Worm (Caenorhabditis elegans) whole organism, late embryonic: Measurements from ENCODE around the gene F21D9.3.

Source experiments
- C08G9.2 ChIP-seq: sonication (generic microtip); optimal IDR thresholded peaks from 2 replicates; lab custom pipeline; 2016; ENCODE audit warnings: mild to moderate bottlenecking, missing genetic modification characterization, moderate library complexity, missing compliant biosample characterization
- F13H6.1 ChIP-seq: sonication (generic microtip); optimal IDR thresholded peaks from 2 replicates; lab custom pipeline; 2016; ENCODE audit warnings: missing genetic modification characterization, missing compliant biosample characterization
- K02D7.2 ChIP-seq: sonication (generic microtip); optimal IDR thresholded peaks from 2 replicates; lab custom pipeline; 2017; ENCODE audit warnings: mild to moderate bottlenecking, missing genetic modification characterization, missing compliant biosample characterization
- K09A11.1 ChIP-seq: sonication (generic microtip); optimal IDR thresholded peaks from 2 replicates; lab custom pipeline; 2017; ENCODE audit warnings: antibody characterized with exemption, mild to moderate bottlenecking, missing genetic modification characterization, missing compliant biosample characterization; ENCODE audit not compliant: insufficient read depth
- T23F11.4 ChIP-seq: fragments of 200-800 bp; sonication (Bioruptor generic); optimal IDR thresholded peaks from 2 replicates; lab custom pipeline; 2018; ENCODE audit warnings: mild to moderate bottlenecking, missing genetic modification characterization, missing compliant biosample characterization
- Y22D7AL.16 ChIP-seq: sonication (generic microtip); optimal IDR thresholded peaks from 2 replicates; lab custom pipeline; 2016; ENCODE audit warnings: missing genetic modification characterization, missing compliant biosample characterization
- ahr-1 ChIP-seq: sonication (generic microtip); optimal IDR thresholded peaks from 2 replicates; lab custom pipeline; 2016; ENCODE audit warnings: missing genetic modification characterization, missing compliant biosample characterization
- ceh-14 ChIP-seq: sonication (generic microtip); optimal IDR thresholded peaks from 2 replicates; lab custom pipeline; 2016; ENCODE audit warnings: missing genotype, missing genetic modification characterization, missing compliant biosample characterization
- ceh-2 ChIP-seq: sonication (generic microtip); optimal IDR thresholded peaks from 2 replicates; lab custom pipeline; 2016; ENCODE audit warnings: missing genotype, missing genetic modification characterization, missing compliant biosample characterization
- ceh-22 ChIP-seq: sonication (generic microtip); optimal IDR thresholded peaks from 2 replicates; lab custom pipeline; 2017; ENCODE audit warnings: missing biosample characterization, missing genetic modification characterization
- ceh-24 ChIP-seq: sonication (generic microtip); optimal IDR thresholded peaks from 2 replicates; lab custom pipeline; 2016; ENCODE audit warnings: mild to moderate bottlenecking, missing genetic modification characterization, missing compliant biosample characterization
- ceh-48 ChIP-seq: sonication (generic microtip); optimal IDR thresholded peaks from 2 replicates; lab custom pipeline; 2016; ENCODE audit warnings: missing genetic modification characterization, inconsistent platforms, missing compliant biosample characterization
- ceh-6 ChIP-seq: fragments of 200-800 bp; sonication (Bioruptor generic); optimal IDR thresholded peaks from 2 replicates; lab custom pipeline; 2018; ENCODE audit warnings: mild to moderate bottlenecking, missing genetic modification characterization, missing compliant biosample characterization
- ceh-9 ChIP-seq: sonication (generic microtip); optimal IDR thresholded peaks from 2 replicates; lab custom pipeline; 2016; ENCODE audit warnings: mild to moderate bottlenecking, missing genetic modification characterization, inconsistent platforms, missing compliant biosample characterization
- dmd-4 ChIP-seq: sonication (generic microtip); optimal IDR thresholded peaks from 2 replicates; lab custom pipeline; 2016; ENCODE audit warnings: borderline replicate concordance, missing genetic modification characterization, missing compliant biosample characterization
- elt-4 ChIP-seq: sonication (generic microtip); optimal IDR thresholded peaks from 2 replicates; lab custom pipeline; 2016; ENCODE audit warnings: missing genetic modification characterization, missing compliant biosample characterization
- fax-1 ChIP-seq: sonication (generic microtip); optimal IDR thresholded peaks from 2 replicates; lab custom pipeline; 2016; ENCODE audit warnings: missing genotype, missing genetic modification characterization, missing compliant biosample characterization
- fkh-10 ChIP-seq: fragments of 150-350 bp; optimal IDR thresholded peaks from 2 replicates; lab custom pipeline; 2014; ENCODE audit warnings: missing biosample characterization, missing genetic modification reagents, missing genetic modification characterization
- gmeb-2 ChIP-seq: sonication (generic microtip); optimal IDR thresholded peaks from 2 replicates; lab custom pipeline; 2016; ENCODE audit warnings: missing genetic modification characterization, inconsistent platforms, missing compliant biosample characterization
- hlh-15 ChIP-seq: sonication (generic microtip); optimal IDR thresholded peaks from 2 replicates; lab custom pipeline; 2016; ENCODE audit warnings: missing genetic modification characterization, missing compliant biosample characterization
- hlh-30 ChIP-seq: sonication (generic microtip); optimal IDR thresholded peaks from 2 replicates; lab custom pipeline; 2017; ENCODE audit warnings: antibody characterized with exemption, missing genetic modification characterization, missing compliant biosample characterization; ENCODE audit not compliant: insufficient read depth
- hlh-6 ChIP-seq: sonication (generic microtip); optimal IDR thresholded peaks from 2 replicates; lab custom pipeline; 2016; ENCODE audit warnings: missing genotype, missing genetic modification characterization, missing compliant biosample characterization
- hlh-8 ChIP-seq: sonication (generic microtip); optimal IDR thresholded peaks from 2 replicates; lab custom pipeline; 2016; ENCODE audit warnings: missing genotype, missing genetic modification characterization, missing compliant biosample characterization
- mec-3 ChIP-seq: sonication (generic microtip); optimal IDR thresholded peaks from 2 replicates; lab custom pipeline; 2016; ENCODE audit warnings: borderline replicate concordance, missing genetic modification characterization, missing compliant biosample characterization
- nhr-232 ChIP-seq: sonication (generic microtip); optimal IDR thresholded peaks from 2 replicates; lab custom pipeline; 2016; ENCODE audit warnings: missing genetic modification characterization, missing compliant biosample characterization
- npax-4 ChIP-seq: sonication (generic microtip); optimal IDR thresholded peaks from 2 replicates; lab custom pipeline; 2016; ENCODE audit warnings: missing genetic modification characterization, missing compliant biosample characterization
- odd-2 ChIP-seq: sonication (generic microtip); optimal IDR thresholded peaks from 2 replicates; lab custom pipeline; 2017; ENCODE audit warnings: antibody characterized with exemption, mild to moderate bottlenecking, missing genetic modification characterization, missing compliant biosample characterization
- pha-4 ChIP-seq: fragments of 150-350 bp; optimal IDR thresholded peaks from 2 replicates; lab custom pipeline; 2018; ENCODE audit warnings: missing biosample characterization, missing genetic modification reagents, missing genetic modification characterization
- pros-1 ChIP-seq: fragments of 150-350 bp; optimal IDR thresholded peaks from 2 replicates; lab custom pipeline; 2014; ENCODE audit warnings: missing biosample characterization, missing genetic modification reagents, missing genetic modification characterization
- ref-2 ChIP-seq: sonication (generic microtip); optimal IDR thresholded peaks from 2 replicates; lab custom pipeline; 2016; ENCODE audit warnings: missing genetic modification characterization, missing compliant biosample characterization
- rnt-1 ChIP-seq: sonication (generic microtip); optimal IDR thresholded peaks from 2 replicates; lab custom pipeline; 2016; ENCODE audit warnings: missing genetic modification characterization, missing compliant biosample characterization
- sdc-2 ChIP-seq: sonication (generic microtip); optimal IDR thresholded peaks from 2 replicates; lab custom pipeline; 2016; ENCODE audit warnings: missing genotype, missing genetic modification characterization, missing compliant biosample characterization
- sox-2 ChIP-seq: fragments of 200-800 bp; sonication (Bioruptor generic); IDR thresholded peaks from 2 replicates; pipeline ENCODE4 v1.3.6; 2022; ENCODE audit warnings: missing genetic modification reagents, missing genetic modification characterization, missing compliant biosample characterization
- sox-4 ChIP-seq: sonication (generic microtip); optimal IDR thresholded peaks from 2 replicates; lab custom pipeline; 2017; ENCODE audit warnings: mild to moderate bottlenecking, missing genetic modification characterization, inconsistent platforms, missing compliant biosample characterization
- syd-9 ChIP-seq: sonication (generic microtip); optimal IDR thresholded peaks from 2 replicates; lab custom pipeline; 2016; ENCODE audit warnings: mild to moderate bottlenecking, missing genetic modification characterization, moderate library complexity, missing compliant biosample characterization
- ttx-3 ChIP-seq: sonication (generic microtip); optimal IDR thresholded peaks from 2 replicates; lab custom pipeline; 2016; ENCODE audit warnings: missing genetic modification reagents, missing genetic modification characterization, missing compliant biosample characterization
- unc-3 ChIP-seq, 2 experiments: fragments of 200-800 bp in 1 of 2; sonication (Bioruptor generic) in 1 of 2; sonication (generic microtip) in 1 of 2; conservative IDR thresholded peaks in 1 of 2; optimal IDR thresholded peaks in 1 of 2; 2 replicates each; pipeline versions ENCODE4 v1.3.6 to Lab custom; 2016 to 2022; ENCODE audit warnings: missing compliant biosample characterization in 2 of 2, missing genetic modification characterization in 2 of 2, missing genetic modification reagents in 1 of 2
- unc-42 ChIP-seq: sonication (generic microtip); optimal IDR thresholded peaks from 2 replicates; lab custom pipeline; 2016; ENCODE audit warnings: missing genotype, missing genetic modification characterization, missing compliant biosample characterization
- unc-55 ChIP-seq: sonication (generic microtip); optimal IDR thresholded peaks from 2 replicates; lab custom pipeline; 2017; ENCODE audit warnings: missing biosample characterization, missing genetic modification reagents, missing genetic modification characterization
- unc-86 ChIP-seq: sonication (generic microtip); optimal IDR thresholded peaks from 2 replicates; lab custom pipeline; 2016; ENCODE audit warnings: missing genetic modification characterization, missing compliant biosample characterization
- zip-5 ChIP-seq: sonication (generic microtip); optimal IDR thresholded peaks from 2 replicates; lab custom pipeline; 2016; ENCODE audit warnings: missing genetic modification characterization, missing compliant biosample characterization

The F21D9.3 gene

ce11 chrV:19257653-19258052 lies at the start of gene F21D9.3:
TSS of gene F21D9.3 (minus strand) at chrV:19257753.
- no peak for TF ChIP-seq ceh-22
- no peak for TF ChIP-seq T23F11.4 (GFP tag; lab: Kevin White, UChicago)

- TF ChIP-seq K09A11.1 (tag; lab: Kevin White, UChicago) (no peak), nhr-232 (no peak), zip-5 (tag; lab: Kevin White, UChicago) (no peak), T23F11.4 (GFP tag; lab: Kevin White, UChicago) (no peak)
These were observed 49.4 kb upstream of the F21D9.3 start, which contains the start of gene F55C9.15 for ce11 chrV:19306906-19307305. TSS of gene F55C9.15 (minus strand) at chrV:19307006.

ce11 chrV:19303589-19304174 lies 46.1 kb upstream of the F21D9.3 start, which contains the start of the genes fbxb-63 and fbxb-61:
TSS of gene fbxb-63 (minus strand) at chrV:19303730.
TSS of gene fbxb-61 (plus strand) at chrV:19304124.
- no peak for TF ChIP-seq gmeb-2 (tag; lab: Kevin White, UChicago)
- TF ChIP-seq ceh-14: no peak
- TF ChIP-seq dmd-4 (tag; lab: Kevin White, UChicago): no peak
- TF ChIP-seq unc-55: no peak
- no peak for TF ChIP-seq pros-1

DNA sequence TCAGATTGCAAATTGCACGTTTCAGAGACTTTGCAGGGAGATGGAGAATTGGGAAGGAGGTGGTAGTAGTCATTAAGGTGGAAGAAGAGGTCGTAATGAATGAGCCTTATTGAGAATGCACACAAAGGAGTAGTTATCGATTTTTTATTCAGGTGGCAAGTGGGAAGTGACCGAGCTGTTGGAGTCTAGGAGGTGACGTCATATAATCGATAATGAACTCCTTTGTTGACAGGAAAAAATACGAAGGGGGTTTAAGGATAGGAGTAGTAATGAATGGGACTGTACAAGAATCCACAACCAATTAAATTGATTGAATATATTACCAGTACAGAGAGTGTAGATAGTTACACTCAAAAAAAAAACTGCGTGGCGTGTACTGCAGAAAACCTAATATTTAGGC lies 44.4 kb upstream of the F21D9.3 start, which contains the start of gene fbxb-62:
TSS of gene fbxb-62 (minus strand) at position 101 of the 400 bp plus-strand sequence.
- TF ChIP-seq ref-2 (tag; lab: Kevin White, UChicago) (no peak), sox-4 (no peak), ceh-9 (tag; lab: Kevin White, UChicago) (no peak), unc-3 (GFP tag; conservative IDR thresholded peaks at IDR 0.05; lab: Robert Waterston, UW) (no peak), unc-3 (tag; optimal IDR thresholded peaks at IDR 0.05; lab: Kevin White, UChicago) (no peak), syd-9 (tag; lab: Kevin White, UChicago) (no peak), unc-86 (no peak), hlh-30 (no peak), F13H6.1 (tag; lab: Kevin White, UChicago) (no peak), mec-3 (tag; lab: Kevin White, UChicago) (no peak)

DNA sequence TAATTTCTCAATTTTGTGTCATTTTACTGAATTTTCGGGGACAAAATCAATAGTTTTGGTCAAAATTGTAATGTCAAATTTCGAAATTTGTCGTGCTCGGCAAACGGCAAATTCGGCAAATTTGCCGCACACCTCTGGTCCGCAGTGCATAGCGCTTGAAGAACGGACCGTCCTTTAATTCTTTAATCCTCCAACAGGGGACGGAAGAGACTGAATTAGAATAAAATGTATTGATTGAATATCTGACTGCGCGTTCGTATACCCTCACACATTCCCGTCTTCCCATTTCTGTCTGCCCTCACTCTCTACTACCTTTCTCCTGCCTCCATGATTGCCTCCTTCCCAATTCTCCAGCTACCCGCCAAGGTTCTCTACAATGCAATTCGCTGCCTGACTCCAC lies 41.7 kb upstream of the F21D9.3 start, which contains the start of gene F55C9.14:
TSS of gene F55C9.14 (plus strand) at position 301 of the 400 bp plus-strand sequence.
- TF ChIP-seq ceh-24 (tag; lab: Kevin White, UChicago): no peak
- TF ChIP-seq K02D7.2 (tag; lab: Kevin White, UChicago): no peak
- TF ChIP-seq ceh-9 (tag; lab: Kevin White, UChicago): no peak
- no peak for TF ChIP-seq ceh-48 (tag; lab: Kevin White, UChicago)
- no peak for TF ChIP-seq odd-2 (tag; lab: Kevin White, UChicago)
- no peak for TF ChIP-seq pros-1
- TF ChIP-seq Y22D7AL.16 (tag; lab: Kevin White, UChicago): no peak
- no peak for TF ChIP-seq rnt-1 (tag; lab: Kevin White, UChicago)
- TF ChIP-seq fkh-10 (GFP tag; lab: Kevin White, UChicago): no peak
- TF ChIP-seq elt-4 (tag; lab: Kevin White, UChicago): no peak
- no peak for TF ChIP-seq ceh-6
- TF ChIP-seq F13H6.1 (tag; lab: Kevin White, UChicago): no peak
- no peak for TF ChIP-seq ceh-2 (tag; lab: Kevin White, UChicago)
- TF ChIP-seq ceh-14: no peak

DNA sequence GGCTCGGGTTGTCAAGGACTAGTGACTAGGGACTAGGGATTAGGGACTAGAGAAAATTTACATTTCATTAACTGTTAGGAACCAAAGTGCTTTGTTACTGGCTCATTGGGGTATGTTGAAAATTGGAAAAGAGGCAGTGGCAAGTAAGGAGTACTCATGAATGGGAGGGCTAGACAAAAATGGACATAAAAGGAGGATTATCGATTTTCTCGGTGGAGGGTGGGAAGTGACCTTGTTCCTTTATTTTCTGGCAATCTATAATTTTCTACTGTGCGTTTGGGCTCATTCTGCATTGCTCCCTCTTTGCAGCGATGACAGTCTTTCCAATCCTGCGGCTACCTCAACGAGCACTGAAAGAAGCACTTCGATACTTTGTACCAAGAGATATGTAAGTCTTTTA lies 40.0 kb upstream of the F21D9.3 start, which contains the start of gene fbxb-60:
TSS of gene fbxb-60 (plus strand) at position 301 of the 400 bp plus-strand sequence.
- TF ChIP-seq C08G9.2 (tag; lab: Kevin White, UChicago): no peak
- no peak for TF ChIP-seq mec-3 (tag; lab: Kevin White, UChicago)
- TF ChIP-seq fax-1 (tag; lab: Kevin White, UChicago): no peak
- no peak for TF ChIP-seq dmd-4 (tag; lab: Kevin White, UChicago)
- TF ChIP-seq hlh-8: no peak
- no peak for TF ChIP-seq ttx-3 (tag; lab: Kevin White, UChicago)
- no peak for TF ChIP-seq npax-4 (tag; lab: Kevin White, UChicago)
- no peak for TF ChIP-seq ahr-1 (tag; lab: Kevin White, UChicago)
- no peak for TF ChIP-seq hlh-30
- no peak for TF ChIP-seq ceh-2 (tag; lab: Kevin White, UChicago)
- TF ChIP-seq sdc-2 (tag; lab: Kevin White, UChicago): no peak
- TF ChIP-seq pha-4 (tag; lab: Kevin White, UChicago): no peak
- TF ChIP-seq sox-2 (GFP tag; lab: Robert Waterston, UW): no peak
- no peak for TF ChIP-seq hlh-15
- no peak for TF ChIP-seq syd-9 (tag; lab: Kevin White, UChicago)
- TF ChIP-seq hlh-6 (tag; lab: Kevin White, UChicago): no peak
- TF ChIP-seq unc-42 (tag; lab: Kevin White, UChicago): no peak
- TF ChIP-seq fkh-10 (GFP tag; lab: Kevin White, UChicago): no peak
